Fruit fly (Drosophila melanogaster) whole organism, embryonic: ENCODE results near the gene CG4593.
A peak's percentile ranks its signal among the peaks of the same experiment; 100 is the strongest.

Source experiments
- Atf3 ChIP-seq: fragments of 200-800 bp; sonication (Bioruptor generic); optimal IDR thresholded peaks from 3 replicates; lab custom pipeline; 2016; ENCODE audit warnings: missing biosample characterization, missing genetic modification characterization
- BEAF-32 ChIP-seq: fragments of 200-800 bp; sonication (Bioruptor generic); optimal IDR thresholded peaks from 3 replicates; lab custom pipeline; 2017; ENCODE audit warnings: missing biosample characterization, missing genetic modification characterization, mild to moderate bottlenecking, moderate library complexity, missing genetic modification reagents
- Bteb2 ChIP-seq: fragments of 200-800 bp; sonication (Bioruptor generic); optimal IDR thresholded peaks from 2 replicates; lab custom pipeline; 2016; ENCODE audit warnings: missing biosample characterization, missing genetic modification characterization
- CG10147 ChIP-seq: fragments of 200-800 bp; sonication (Bioruptor generic); optimal IDR thresholded peaks from 2 replicates; lab custom pipeline; 2019; ENCODE audit warnings: missing biosample characterization, mild to moderate bottlenecking, missing genetic modification characterization, moderate library complexity
- CG12769 ChIP-seq: fragments of 200-800 bp; sonication (Bioruptor generic); optimal IDR thresholded peaks from 2 replicates; lab custom pipeline; 2019; ENCODE audit warnings: missing biosample characterization, mild to moderate bottlenecking, missing genetic modification characterization, moderate library complexity
- CG12942 ChIP-seq: fragments of 200-800 bp; sonication (Bioruptor generic); optimal IDR thresholded peaks from 3 replicates; lab custom pipeline; 2016; ENCODE audit warnings: missing biosample characterization, missing genetic modification characterization
- CG15479 ChIP-seq: fragments of 200-800 bp; sonication (Bioruptor generic); optimal IDR thresholded peaks from 3 replicates; lab custom pipeline; 2019; ENCODE audit warnings: missing biosample characterization, mild to moderate bottlenecking, missing genetic modification characterization, moderate library complexity
- CG16779 ChIP-seq: fragments of 200-800 bp; sonication (Bioruptor generic); IDR thresholded peaks from 2 replicates; pipeline ENCODE4 v1.3.6; 2022; ENCODE audit warnings: missing biosample characterization, missing genetic modification characterization
- CG17359 ChIP-seq: fragments of 200-800 bp; sonication (Bioruptor generic); optimal IDR thresholded peaks from 3 replicates; lab custom pipeline; 2018; ENCODE audit warnings: missing biosample characterization, mild to moderate bottlenecking, missing genetic modification characterization, moderate library complexity
- CG2129 ChIP-seq: fragments of 200-800 bp; sonication (Bioruptor generic); IDR thresholded peaks from 2 replicates; pipeline ENCODE4 v1.3.6; 2022; ENCODE audit warnings: missing biosample characterization, missing genetic modification characterization; ENCODE audit not compliant: partially characterized antibody
- CG2678 ChIP-seq: fragments of 200-800 bp; sonication (Bioruptor generic); optimal IDR thresholded peaks from 3 replicates; lab custom pipeline; 2019; ENCODE audit warnings: missing biosample characterization, mild to moderate bottlenecking, missing genetic modification characterization, moderate library complexity
- CG3407 ChIP-seq: fragments of 200-800 bp; sonication (Bioruptor generic); optimal IDR thresholded peaks from 2 replicates; lab custom pipeline; 2018; ENCODE audit warnings: missing biosample characterization, mild to moderate bottlenecking, missing genetic modification characterization
- CG34422 ChIP-seq: fragments of 200-800 bp; sonication (Bioruptor generic); IDR thresholded peaks from 3 replicates; pipeline ENCODE4 v1.3.6; 2022; ENCODE audit warnings: missing biosample characterization, missing genetic modification characterization
- CG3726 ChIP-seq: fragments of 200-800 bp; sonication (Bioruptor generic); IDR thresholded peaks from 3 replicates; pipeline ENCODE4, ENCODE4 v1.3.6; 2022; ENCODE audit warnings: missing biosample characterization, missing genetic modification characterization
- CG6654 ChIP-seq: fragments of 200-800 bp; sonication (Bioruptor generic); optimal IDR thresholded peaks from 2 replicates; lab custom pipeline; 2017; ENCODE audit warnings: missing biosample characterization, mild to moderate bottlenecking, missing genetic modification characterization
- CG9932 ChIP-seq: fragments of 200-800 bp; sonication (Bioruptor generic); IDR thresholded peaks from 2 replicates; pipeline ENCODE4 v1.3.6; 2022; ENCODE audit warnings: missing biosample characterization, missing genetic modification characterization
- Dll ChIP-seq: fragments of 200-800 bp; sonication (Bioruptor generic); IDR thresholded peaks from 4 replicates; pipeline ENCODE4 v1.3.6; 2022; ENCODE audit warnings: missing biosample characterization, missing genetic modification characterization; ENCODE audit not compliant: partially characterized antibody
- HLH3B ChIP-seq: fragments of 200-800 bp; sonication (Bioruptor generic); IDR thresholded peaks from 2 replicates; pipeline ENCODE4 v1.3.6; 2022; ENCODE audit warnings: missing biosample characterization, missing genetic modification characterization
- HLHmδ ChIP-seq: fragments of 200-800 bp; sonication (Bioruptor generic); optimal IDR thresholded peaks from 2 replicates; lab custom pipeline; 2018; ENCODE audit warnings: missing biosample characterization, mild to moderate bottlenecking, missing genetic modification characterization, moderate library complexity
- Hr3 ChIP-seq: fragments of 200-800 bp; sonication (Bioruptor generic); optimal IDR thresholded peaks from 3 replicates; lab custom pipeline; 2016; ENCODE audit warnings: missing biosample characterization, missing genetic modification characterization
- Mad ChIP-seq: fragments of 200-800 bp; sonication (Bioruptor generic); optimal IDR thresholded peaks from 2 replicates; lab custom pipeline; 2016; ENCODE audit warnings: missing biosample characterization, missing genetic modification characterization
- Myb ChIP-seq: fragments of 200-800 bp; sonication (Bioruptor generic); optimal IDR thresholded peaks from 2 replicates; lab custom pipeline; 2016; ENCODE audit warnings: missing biosample characterization, missing genetic modification characterization
- NC2α ChIP-seq: fragments of 200-800 bp; sonication (Bioruptor generic); optimal IDR thresholded peaks from 2 replicates; lab custom pipeline; 2016; ENCODE audit warnings: missing biosample characterization, missing genetic modification characterization
- Opbp ChIP-seq: fragments of 200-800 bp; sonication (Bioruptor generic); IDR thresholded peaks from 3 replicates; pipeline ENCODE4 v1.3.6; 2022; ENCODE audit warnings: missing biosample characterization, missing genetic modification characterization; ENCODE audit not compliant: partially characterized antibody
- Ravus ChIP-seq: fragments of 200-800 bp; sonication (Bioruptor generic); IDR thresholded peaks from 2 replicates; pipeline ENCODE4 v1.3.6; 2022; ENCODE audit warnings: missing biosample characterization, missing genetic modification characterization
- Side ChIP-seq: fragments of 200-800 bp; sonication (Bioruptor generic); optimal IDR thresholded peaks from 2 replicates; lab custom pipeline; 2016; ENCODE audit warnings: missing biosample characterization, missing genetic modification characterization
- amos ChIP-seq: fragments of 200-800 bp; sonication (Bioruptor generic); IDR thresholded peaks from 2 replicates; pipeline ENCODE4 v1.3.6; 2022; ENCODE audit warnings: missing biosample characterization, missing genetic modification characterization; ENCODE audit not compliant: partially characterized antibody
- ara ChIP-seq: fragments of 200-800 bp; sonication (Bioruptor generic); IDR thresholded peaks from 2 replicates; pipeline ENCODE4 v1.3.6; 2022; ENCODE audit warnings: missing biosample characterization, missing genetic modification characterization
- bcd ChIP-seq: fragments of 200-800 bp; sonication (Bioruptor generic); optimal IDR thresholded peaks from 2 replicates; lab custom pipeline; 2017; ENCODE audit warnings: missing biosample characterization, mild to moderate bottlenecking, missing genetic modification characterization
- chif ChIP-seq, 2 experiments: fragments of 200-800 bp; sonication (Bioruptor generic); optimal IDR thresholded peaks; 3 replicates each; lab custom pipeline; 2016; ENCODE audit warnings: missing biosample characterization in 2 of 2, missing genetic modification characterization in 2 of 2
- crc ChIP-seq: fragments of 200-800 bp; sonication (Bioruptor generic); optimal IDR thresholded peaks from 2 replicates; lab custom pipeline; 2016; ENCODE audit warnings: missing biosample characterization, missing genetic modification characterization
- disco-r ChIP-seq: fragments of 200-800 bp; sonication (Bioruptor generic); optimal IDR thresholded peaks from 2 replicates; lab custom pipeline; 2016; ENCODE audit warnings: missing biosample characterization, missing genetic modification characterization
- dysf ChIP-seq: fragments of 200-800 bp; sonication (Bioruptor generic); IDR thresholded peaks from 3 replicates; pipeline ENCODE4 v1.3.6; 2022; ENCODE audit warnings: missing biosample characterization, missing genetic modification characterization
- gsb ChIP-seq: fragments of 200-800 bp; sonication (Bioruptor generic); IDR thresholded peaks from 2 replicates; pipeline ENCODE4 v1.3.6; 2022; ENCODE audit warnings: missing biosample characterization, missing genetic modification characterization
- ham ChIP-seq: fragments of 200-800 bp; sonication (Bioruptor generic); IDR thresholded peaks from 2 replicates; pipeline ENCODE4 v1.3.6; 2022; ENCODE audit warnings: missing biosample characterization, missing genetic modification characterization
- hbn ChIP-seq: fragments of 200-800 bp; sonication (Bioruptor generic); IDR thresholded peaks from 2 replicates; pipeline ENCODE4 v1.3.6; 2022; ENCODE audit warnings: missing biosample characterization, missing genetic modification characterization; ENCODE audit not compliant: partially characterized antibody
- kah ChIP-seq: fragments of 200-800 bp; sonication (Bioruptor generic); optimal IDR thresholded peaks from 2 replicates; lab custom pipeline; 2018; ENCODE audit warnings: missing biosample characterization, mild to moderate bottlenecking, missing genetic modification characterization
- kay ChIP-seq: fragments of 200-800 bp; sonication (Bioruptor generic); optimal IDR thresholded peaks from 2 replicates; lab custom pipeline; 2016; ENCODE audit warnings: missing biosample characterization, missing genetic modification characterization
- kni ChIP-seq: fragments of 200-800 bp; sonication (Bioruptor generic); optimal IDR thresholded peaks from 3 replicates; lab custom pipeline; 2017; ENCODE audit warnings: mild to moderate bottlenecking, missing biosample characterization, missing genetic modification reagents, missing genetic modification characterization
- mam ChIP-seq: fragments of 200-800 bp; sonication (Bioruptor generic); optimal IDR thresholded peaks from 3 replicates; lab custom pipeline; 2016; ENCODE audit warnings: missing biosample characterization, missing genetic modification characterization
- nerfin-2 ChIP-seq: fragments of 200-800 bp; sonication (Bioruptor generic); IDR thresholded peaks from 2 replicates; pipeline ENCODE4 v1.3.6; 2022; ENCODE audit warnings: missing biosample characterization, missing genetic modification characterization; ENCODE audit not compliant: partially characterized antibody
- org-1 ChIP-seq: fragments of 200-800 bp; sonication (Bioruptor generic); optimal IDR thresholded peaks from 2 replicates; lab custom pipeline; 2017; ENCODE audit warnings: missing biosample characterization, missing genetic modification characterization
- pb ChIP-seq: fragments of 200-800 bp; sonication (Bioruptor generic); optimal IDR thresholded peaks from 3 replicates; lab custom pipeline; 2016; ENCODE audit warnings: missing biosample characterization, missing genetic modification characterization
- peb ChIP-seq: fragments of 200-800 bp; sonication (Bioruptor generic); IDR thresholded peaks from 2 replicates; pipeline ENCODE4 v1.3.6; 2022; ENCODE audit warnings: missing biosample characterization, missing genetic modification characterization
- pita ChIP-seq: fragments of 200-800 bp; sonication (Bioruptor generic); optimal IDR thresholded peaks from 2 replicates; lab custom pipeline; 2017; ENCODE audit warnings: missing biosample characterization, mild to moderate bottlenecking, missing genetic modification characterization
- ro ChIP-seq: fragments of 200-800 bp; sonication (Bioruptor generic); IDR thresholded peaks from 2 replicates; pipeline ENCODE4 v1.3.6; 2022; ENCODE audit warnings: missing biosample characterization, missing genetic modification characterization
- salm ChIP-seq: fragments of 200-800 bp; sonication (Bioruptor generic); optimal IDR thresholded peaks from 2 replicates; lab custom pipeline; 2018; ENCODE audit warnings: missing biosample characterization, mild to moderate bottlenecking, missing genetic modification characterization
- sisA ChIP-seq: fragments of 200-800 bp; sonication (Bioruptor generic); IDR thresholded peaks from 2 replicates; pipeline ENCODE4 v1.3.6; 2022; ENCODE audit warnings: missing biosample characterization, missing genetic modification characterization
- slou ChIP-seq: fragments of 200-800 bp; sonication (Bioruptor generic); optimal IDR thresholded peaks from 3 replicates; lab custom pipeline; 2016; ENCODE audit warnings: missing biosample characterization, missing genetic modification characterization
- sug ChIP-seq: fragments of 200-800 bp; optimal IDR thresholded peaks from 2 replicates; lab custom pipeline; 2019; ENCODE audit warnings: missing biosample characterization, mild to moderate bottlenecking, missing genetic modification characterization, moderate library complexity
- tx ChIP-seq: fragments of 200-800 bp; sonication (Bioruptor generic); optimal IDR thresholded peaks from 2 replicates; lab custom pipeline; 2016; ENCODE audit warnings: missing biosample characterization, missing genetic modification characterization
- unc-4 ChIP-seq: fragments of 200-800 bp; sonication (Bioruptor generic); IDR thresholded peaks from 2 replicates; pipeline ENCODE4 v1.3.6; 2022; ENCODE audit warnings: missing biosample characterization, missing genetic modification characterization; ENCODE audit not compliant: partially characterized antibody

CG4593 gene

DNA sequence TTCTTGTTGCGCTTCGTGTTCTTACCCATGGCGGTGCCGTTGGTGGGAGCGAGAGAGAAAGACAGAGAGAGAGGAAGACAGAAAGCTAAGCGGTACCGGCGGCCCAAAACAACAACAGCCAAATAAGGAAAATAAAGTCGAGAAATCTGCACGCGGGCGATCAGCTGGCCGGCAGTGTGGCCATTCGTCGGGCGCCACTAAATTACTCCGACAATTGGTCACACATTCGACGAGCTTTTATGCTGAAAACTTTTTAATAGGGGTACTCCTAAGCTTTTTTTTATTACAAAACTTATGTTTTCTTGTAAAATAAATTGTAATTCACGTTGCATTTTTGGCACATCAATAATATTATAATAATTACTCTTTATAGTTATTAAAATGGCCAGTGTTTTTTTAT lies 45.1 kb upstream of the CG4593 start, which contains the start of gene Setd3:
Setd3 (minus strand) TSS at position 187 of the 400 bp plus-strand sequence.
- no peak for TF ChIP-seq ro (GFP tag; lab: Robert Waterston, UW)
- TF ChIP-seq Side (GFP tag; lab: Kevin White, UChicago): no peak
- TF ChIP-seq tx (GFP tag; lab: Kevin White, UChicago): no peak
- TF ChIP-seq ham (GFP tag; lab: Robert Waterston, UW): no peak
- TF ChIP-seq org-1: no peak
- TF ChIP-seq hbn (GFP tag; lab: Robert Waterston, UW): no peak
- no peak for TF ChIP-seq crc
- TF ChIP-seq slou (GFP tag; lab: Kevin White, UChicago): no peak
- no peak for TF ChIP-seq pb (GFP tag; lab: Kevin White, UChicago)
- TF ChIP-seq CG6654 (GFP tag; lab: Kevin White, UChicago): no peak
- TF ChIP-seq Opbp (GFP tag; lab: Robert Waterston, UW): no peak
- TF ChIP-seq Atf3: no peak
- TF ChIP-seq kay: no peak
- TF ChIP-seq kah (GFP tag; lab: Kevin White, UChicago): no peak
- no peak for TF ChIP-seq CG3726 (GFP tag; lab: Robert Waterston, UW)
- TF ChIP-seq CG16779 (GFP tag; lab: Robert Waterston, UW): no peak
- TF ChIP-seq salm (tag; lab: Kevin White, UChicago): no peak
- TF ChIP-seq bcd (GFP tag; lab: Kevin White, UChicago): no peak
- TF ChIP-seq mam (GFP tag; lab: Kevin White, UChicago): no peak
- no peak for TF ChIP-seq sisA (GFP tag; lab: Robert Waterston, UW)
- no peak for TF ChIP-seq CG2678
- TF ChIP-seq Mad (GFP tag; lab: Kevin White, UChicago): no peak
- no peak for TF ChIP-seq amos (GFP tag; lab: Robert Waterston, UW)
- no peak for TF ChIP-seq CG3407 (GFP tag; lab: Kevin White, UChicago)
- no peak for TF ChIP-seq kni
- no peak for TF ChIP-seq HLHmδ (GFP tag; lab: Kevin White, UChicago)
- no peak for TF ChIP-seq disco-r (GFP tag; lab: Kevin White, UChicago)
- no peak for TF ChIP-seq chif (GFP tag; optimal IDR thresholded peaks at IDR 0.05; lab: Kevin White, UChicago)
- no peak for TF ChIP-seq NC2α
- TF ChIP-seq CG10147 (GFP tag; lab: Kevin White, UChicago): no peak
- no peak for TF ChIP-seq CG12942
- no peak for TF ChIP-seq sug (tag; lab: Kevin White, UChicago)
- no peak for TF ChIP-seq Bteb2 (GFP tag; lab: Kevin White, UChicago)
- peak; percentile 45; the same call in 1 of the 3 replicates for TF ChIP-seq CG34422 (GFP tag; lab: Robert Waterston, UW)
- TF ChIP-seq dysf (GFP tag; lab: Robert Waterston, UW): no peak
- no peak for TF ChIP-seq Dll (GFP tag; lab: Robert Waterston, UW)
- no peak for TF ChIP-seq nerfin-2 (GFP tag; lab: Robert Waterston, UW)
- TF ChIP-seq CG15479: no peak
- TF ChIP-seq HLH3B (GFP tag; lab: Robert Waterston, UW): peak; percentile 17; the same call in 1 of the 2 replicates
- no peak for TF ChIP-seq ara (GFP tag; lab: Robert Waterston, UW)
- TF ChIP-seq Ravus (GFP tag; lab: Robert Waterston, UW): no peak
- no peak for TF ChIP-seq Hr3 (GFP tag; lab: Kevin White, UChicago)
- TF ChIP-seq unc-4 (GFP tag; lab: Robert Waterston, UW): no peak
- TF ChIP-seq CG9932 (GFP tag; lab: Robert Waterston, UW): no peak
- TF ChIP-seq peb: no peak
- no peak for TF ChIP-seq Myb (GFP tag; lab: Kevin White, UChicago)
- TF ChIP-seq CG17359: no peak
- TF ChIP-seq BEAF-32 (GFP tag; lab: Kevin White, UChicago): peak; percentile 3
- TF ChIP-seq CG12769 (tag; lab: Kevin White, UChicago): no peak
- TF ChIP-seq pita: no peak
- no peak for TF ChIP-seq gsb (GFP tag; lab: Robert Waterston, UW)
- no peak for TF ChIP-seq CG2129 (GFP tag; lab: Robert Waterston, UW)
